Worm (Caenorhabditis elegans): Measurements from ENCODE around the gene pqn-31.

Gene pqn-31

ce11 chrV:9095613-9096317 is 13.6 kb upstream of the pqn-31 start, which contains the start of gene F21C10.10 (continued):
- peak; percentile 93 for TF ChIP-seq nhr-102 (tag; optimal IDR thresholded peaks at IDR 0.05)
- TF ChIP-seq mep-1 (tag; optimal IDR thresholded peaks at IDR 0.05), result peak; percentile 91
- TF ChIP-seq dmd-6 (GFP tag; IDR thresholded peaks at IDR 0.05), result peak; percentile 99
- TF ChIP-seq lin-38 (GFP tag; IDR thresholded peaks at IDR 0.05), result peak; percentile 45
- no peak for TF ChIP-seq ces-1 (GFP tag; optimal IDR thresholded peaks at IDR 0.05)
- no peak for TF ChIP-seq F26F4.8 (GFP tag; conservative IDR thresholded peaks at IDR 0.05)
- TF ChIP-seq unc-39 (tag; optimal IDR thresholded peaks at IDR 0.05), result no peak
- no peak for TF ChIP-seq snpc-1.2 (GFP tag; IDR thresholded peaks at IDR 0.05)
- peak; percentile 76 for TF ChIP-seq pha-4 (GFP tag; IDR thresholded peaks at IDR 0.05)
- peak; percentile 60 for TF ChIP-seq pha-4 (tag; optimal IDR thresholded peaks at IDR 0.05)
- no peak for TF ChIP-seq F44E2.7 (GFP tag; IDR thresholded peaks at IDR 0.05)
- TF ChIP-seq attf-4 (tag; optimal IDR thresholded peaks at IDR 0.05), result no peak
- no peak for TF ChIP-seq zip-11 (GFP tag; IDR thresholded peaks at IDR 0.05)

DNA sequence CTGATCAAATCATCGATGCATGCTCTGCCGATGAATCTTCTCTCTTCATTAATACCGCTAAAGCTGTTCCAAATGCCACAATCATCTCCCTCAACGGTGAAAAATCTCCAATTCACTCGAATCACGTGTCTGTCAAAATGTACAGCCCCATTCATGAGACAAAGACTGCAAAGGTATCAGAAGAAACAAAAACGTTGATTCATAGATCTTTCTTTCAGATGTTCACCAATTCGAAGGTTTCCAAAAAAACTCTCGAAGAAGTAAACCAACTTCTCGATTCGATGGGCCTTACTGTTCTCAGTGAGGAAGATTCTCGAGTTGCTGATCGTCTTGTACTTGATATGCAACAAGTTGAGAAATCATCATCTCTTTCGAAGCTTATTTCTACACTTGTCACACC is 12.7 kb upstream of the pqn-31 start:
- TF ChIP-seq ama-1 (optimal IDR thresholded peaks at IDR 0.05) (peak; percentile 27), hlh-30 (tag; optimal IDR thresholded peaks at IDR 0.05; ENCODE audit: insufficient read depth) (peak; percentile 52), rbr-2 (tag; optimal IDR thresholded peaks at IDR 0.05) (no peak), D1046.2 (GFP tag; IDR thresholded peaks at IDR 0.05) (no peak), pha-4 (GFP tag; IDR thresholded peaks at IDR 0.05) (no peak), pha-4 (tag; optimal IDR thresholded peaks at IDR 0.05) (no peak), jun-1 (tag; optimal IDR thresholded peaks at IDR 0.05) (no peak), nhr-111 (GFP tag; optimal IDR thresholded peaks at IDR 0.05) (no peak), fkh-10 (GFP tag; optimal IDR thresholded peaks at IDR 0.05) (no peak), arid-1 (GFP tag; conservative IDR thresholded peaks at IDR 0.05) (no peak), mxl-3 (GFP tag; optimal IDR thresholded peaks at IDR 0.05) (peak; percentile 7)

DNA sequence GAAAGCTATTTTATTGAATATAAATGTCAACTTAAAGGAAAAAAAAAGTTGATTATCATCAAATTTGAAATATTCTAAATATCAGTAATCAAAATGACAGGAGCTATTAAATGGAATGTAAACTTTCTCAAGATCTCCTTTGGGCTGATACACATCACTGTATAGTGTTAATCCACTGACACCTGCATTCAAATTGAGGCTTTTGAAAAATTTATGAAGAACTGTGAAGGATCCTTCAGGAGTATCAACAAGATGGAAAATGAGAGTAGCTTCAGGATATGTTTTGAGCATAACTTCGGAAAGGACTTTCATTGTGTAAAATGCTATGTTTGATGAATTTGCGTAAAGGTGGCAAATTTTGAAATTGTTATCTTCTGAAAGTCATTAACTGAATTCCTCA is 12.2 kb upstream of the pqn-31 start:
- no peak for TF ChIP-seq dmd-8 (GFP tag; IDR thresholded peaks at IDR 0.05)
- peak; percentile 18; the same call in 1 of the 2 replicates for TF ChIP-seq T26A8.4 (GFP tag; IDR thresholded peaks at IDR 0.05)
- TF ChIP-seq lin-38 (GFP tag; IDR thresholded peaks at IDR 0.05), result peak; percentile 39; the same call in 1 of the 2 replicates
- TF ChIP-seq ama-1 (optimal IDR thresholded peaks at IDR 0.05), result peak; percentile 17
- TF ChIP-seq php-3 (GFP tag; IDR thresholded peaks at IDR 0.05), result peak; percentile 17; the same call in 1 of the 2 replicates
- peak; percentile 63; the same call in 1 of the 2 replicates for TF ChIP-seq zfp-3 (GFP tag; conservative IDR thresholded peaks at IDR 0.05)
- peak; percentile 0 for TF ChIP-seq mep-1 (tag; optimal IDR thresholded peaks at IDR 0.05)
- TF ChIP-seq aha-1 (tag), result peak; percentile 24
- TF ChIP-seq dve-1 (tag; optimal IDR thresholded peaks at IDR 0.05; ENCODE audit: insufficient read depth), result no peak

DNA sequence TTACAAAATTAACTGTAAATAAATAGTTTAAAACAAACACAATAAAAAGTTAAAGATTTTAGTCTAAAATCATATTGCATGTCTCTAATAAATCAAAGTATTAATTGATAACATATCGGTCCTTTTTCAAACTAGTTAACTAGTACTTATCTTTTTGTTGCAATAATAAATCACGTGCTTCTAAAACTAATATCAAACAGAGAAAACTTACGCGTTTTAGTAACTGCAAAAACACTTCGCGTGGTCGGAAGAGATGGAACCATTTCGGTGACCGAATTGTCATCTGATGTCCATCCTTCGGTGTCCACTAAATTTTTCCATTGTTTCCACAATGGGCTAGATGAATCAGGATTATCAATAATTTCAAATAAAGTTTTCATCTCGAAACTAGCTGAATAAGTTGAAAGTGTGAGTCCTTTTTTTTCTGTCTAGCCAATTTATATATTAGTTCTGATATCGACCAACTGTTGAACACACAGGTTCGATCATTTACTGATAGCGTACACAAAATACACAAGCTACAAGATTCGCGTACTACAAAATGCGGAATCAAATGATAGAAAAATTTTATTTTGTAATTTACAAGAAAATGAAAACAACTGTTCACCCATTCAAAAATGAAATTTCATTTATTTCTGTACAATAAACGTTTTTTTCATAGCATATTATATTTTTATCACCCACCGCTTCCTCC is 11.0 kb upstream of the pqn-31 start, which contains the start of gene F21C10.9:
F21C10.9 (minus strand) TSS at position 417 of the 694 bp plus-strand sequence.
- no peak for TF ChIP-seq pha-4 (GFP tag; IDR thresholded peaks at IDR 0.05)
- no peak for TF ChIP-seq pha-4 (tag; optimal IDR thresholded peaks at IDR 0.05)
- no peak for TF ChIP-seq mdt-29 (GFP tag; IDR thresholded peaks at IDR 0.05)
- no peak for TF ChIP-seq zip-2 (tag; optimal IDR thresholded peaks at IDR 0.05)
- TF ChIP-seq D1046.2 (GFP tag; IDR thresholded peaks at IDR 0.05), result no peak
- TF ChIP-seq dmd-6 (GFP tag; IDR thresholded peaks at IDR 0.05), result peak; percentile 12; the same call in 1 of the 2 replicates
- TF ChIP-seq hlh-30 (tag; optimal IDR thresholded peaks at IDR 0.05; ENCODE audit: insufficient read depth), result peak; percentile 51
- TF ChIP-seq ceh-28 (tag; optimal IDR thresholded peaks at IDR 0.05), result no peak
- no peak for TF ChIP-seq nhr-10 (tag; optimal IDR thresholded peaks at IDR 0.05)
- peak; percentile 94 for TF ChIP-seq nhr-28 (tag; optimal IDR thresholded peaks at IDR 0.05)
- TF ChIP-seq nhr-25 (tag; optimal IDR thresholded peaks at IDR 0.05; ENCODE audit: borderline replicate concordance, insufficient read depth), result no peak
- no peak for TF ChIP-seq gei-8 (GFP tag; optimal IDR thresholded peaks at IDR 0.05)

All from whole organism, L4 larva.